Fruit fly (Drosophila melanogaster) whole organism, adult: ENCODE results near the gene CG10340.

Experiments
- bab1 ChIP-seq: fragments of 200-800 bp; sonication (Bioruptor generic); optimal IDR thresholded peaks from 3 replicates; lab custom pipeline; 2019; ENCODE audit warnings: missing biosample characterization, mild to moderate bottlenecking, missing genetic modification characterization, moderate library complexity
- tj ChIP-seq: fragments of 200-800 bp; sonication (Bioruptor generic); optimal IDR thresholded peaks from 3 replicates; lab custom pipeline; 2017; ENCODE audit warnings: missing biosample characterization, mild to moderate bottlenecking, missing genetic modification characterization, moderate library complexity

- TF ChIP-seq tj (no peak), bab1 (GFP tag; lab: Kevin White, UChicago) (no peak)
These were observed 43.0 kb downstream of the CG10340 start, which contains the start of gene CG14891 for dm6 chr3R:16571215-16571614.
